Worm (Caenorhabditis elegans) whole organism, L4/young adult: ENCODE results near the gene F10E7.6.

Source experiments
- W03F9.2 ChIP-seq: fragments of 150-350 bp; optimal IDR thresholded peaks from 2 replicates; lab custom pipeline; 2014; ENCODE audit warnings: missing biosample characterization, missing genetic modification characterization
- dao-5 ChIP-seq: sonication (generic microtip); optimal IDR thresholded peaks from 2 replicates; lab custom pipeline; 2016; ENCODE audit warnings: missing genotype, missing genetic modification characterization, moderate library complexity, missing compliant biosample characterization

- TF ChIP-seq dao-5 (tag; lab: Kevin White, UChicago) (no peak), W03F9.2 (no peak)
Observed at ce11 chrII:7116350-7116749, 3.5 kb downstream of the F10E7.6 start, which contains the start of gene spon-1.
